Fruit fly (Drosophila melanogaster) whole organism, pupa: Measurements from ENCODE around the gene Cdc14.

Experiments
- CG10348 ChIP-seq: fragments of 200-800 bp; sonication (Bioruptor generic); IDR thresholded peaks from 2 replicates; pipeline ENCODE4 v1.3.6; 2022; ENCODE audit warnings: missing biosample characterization, missing genetic modification characterization
- CG12605 ChIP-seq: fragments of 200-800 bp; sonication (Bioruptor generic); IDR thresholded peaks from 2 replicates; pipeline ENCODE4 v1.3.6; 2022; ENCODE audit warnings: missing biosample characterization, missing genetic modification characterization
- CG13204 ChIP-seq: fragments of 200-800 bp; sonication (Bioruptor generic); optimal IDR thresholded peaks from 2 replicates; lab custom pipeline; 2018; ENCODE audit warnings: missing biosample characterization, mild to moderate bottlenecking, missing genetic modification characterization, moderate library complexity
- CG14655 ChIP-seq: fragments of 200-800 bp; sonication (Bioruptor generic); optimal IDR thresholded peaks from 3 replicates; lab custom pipeline; 2017; ENCODE audit warnings: mild to moderate bottlenecking, missing biosample characterization, missing genetic modification reagents, missing genetic modification characterization
- CG15710 ChIP-seq: fragments of 200-800 bp; sonication (Bioruptor generic); optimal IDR thresholded peaks from 2 replicates; lab custom pipeline; 2018; ENCODE audit warnings: missing biosample characterization, mild to moderate bottlenecking, missing genetic modification characterization, moderate library complexity
- CG17806 ChIP-seq: fragments of 200-800 bp; sonication (Bioruptor generic); optimal IDR thresholded peaks from 2 replicates; lab custom pipeline; 2018; ENCODE audit warnings: missing biosample characterization, mild to moderate bottlenecking, missing genetic modification characterization, moderate library complexity
- CG32121 ChIP-seq: fragments of 200-800 bp; sonication (Bioruptor generic); IDR thresholded peaks from 2 replicates; pipeline ENCODE4 v1.3.6; 2022; ENCODE audit warnings: missing biosample characterization, missing genetic modification characterization
- CG34367 ChIP-seq: fragments of 200-800 bp; sonication (Bioruptor generic); optimal IDR thresholded peaks from 2 replicates; lab custom pipeline; 2018; ENCODE audit warnings: missing biosample characterization, mild to moderate bottlenecking, missing genetic modification characterization
- CG4496 ChIP-seq: fragments of 200-800 bp; sonication (Bioruptor generic); IDR thresholded peaks from 3 replicates; pipeline ENCODE4 v1.3.6; 2022; ENCODE audit warnings: missing biosample characterization, missing genetic modification characterization
- CG8159 ChIP-seq: fragments of 200-800 bp; sonication (Bioruptor generic); optimal IDR thresholded peaks from 3 replicates; lab custom pipeline; 2018; ENCODE audit warnings: missing biosample characterization, mild to moderate bottlenecking, missing genetic modification characterization, moderate library complexity
- CG8301 ChIP-seq: fragments of 200-800 bp; sonication (Bioruptor generic); optimal IDR thresholded peaks from 2 replicates; lab custom pipeline; 2018; ENCODE audit warnings: missing biosample characterization, mild to moderate bottlenecking, missing genetic modification characterization
- CG9948 ChIP-seq: fragments of 200-800 bp; sonication (Bioruptor generic); optimal IDR thresholded peaks from 2 replicates; lab custom pipeline; 2018; ENCODE audit warnings: missing biosample characterization, mild to moderate bottlenecking, missing genetic modification characterization, moderate library complexity
- D1 ChIP-seq: fragments of 200-800 bp; sonication (Bioruptor generic); optimal IDR thresholded peaks from 2 replicates; lab custom pipeline; 2018; ENCODE audit warnings: missing biosample characterization, mild to moderate bottlenecking, missing genetic modification characterization, moderate library complexity
- EcR ChIP-seq: fragments of 200-800 bp; sonication (Bioruptor generic); optimal IDR thresholded peaks from 3 replicates; lab custom pipeline; 2019; ENCODE audit warnings: missing biosample characterization, missing genetic modification characterization, mild to moderate bottlenecking, moderate library complexity, missing genetic modification reagents
- Ets98B ChIP-seq: fragments of 200-800 bp; sonication (Bioruptor generic); IDR thresholded peaks from 2 replicates; pipeline ENCODE4 v1.3.6; 2022; ENCODE audit warnings: missing biosample characterization, missing genetic modification characterization
- Pif1A ChIP-seq: fragments of 200-800 bp; sonication (Bioruptor generic); optimal IDR thresholded peaks from 3 replicates; lab custom pipeline; 2016; ENCODE audit warnings: missing biosample characterization, missing genetic modification characterization
- Pif1B ChIP-seq: fragments of 200-800 bp; sonication (Bioruptor generic); optimal IDR thresholded peaks from 3 replicates; lab custom pipeline; 2016; ENCODE audit warnings: missing biosample characterization, missing genetic modification characterization
- Snoo ChIP-seq: fragments of 200-800 bp; sonication (Bioruptor generic); optimal IDR thresholded peaks from 3 replicates; lab custom pipeline; 2017; ENCODE audit warnings: missing biosample characterization, mild to moderate bottlenecking, missing genetic modification characterization, inconsistent platforms
- fd96Ca ChIP-seq: fragments of 200-800 bp; sonication (Bioruptor generic); IDR thresholded peaks from 3 replicates; pipeline ENCODE4 v1.3.6; 2022; ENCODE audit warnings: missing biosample characterization, missing genetic modification characterization
- gl ChIP-seq: fragments of 200-800 bp; sonication (Bioruptor generic); optimal IDR thresholded peaks from 2 replicates; lab custom pipeline; 2018; ENCODE audit warnings: missing biosample characterization, mild to moderate bottlenecking, missing genetic modification characterization
- rn ChIP-seq: fragments of 200-800 bp; sonication (Bioruptor generic); IDR thresholded peaks from 2 replicates; pipeline ENCODE4 v1.3.6; 2022; ENCODE audit warnings: missing biosample characterization, missing genetic modification characterization

Gene Cdc14

dm6 chr2L:7821279-7821848, 10.9 kb upstream of the Cdc14 start:
- TF ChIP-seq CG32121 (GFP tag; lab: Robert Waterston, UW), result peak; percentile 33; the same call in 1 of the 2 replicates
- peak; percentile 7 for TF ChIP-seq CG8159
- TF ChIP-seq rn (GFP tag; lab: Robert Waterston, UW), result no peak
- TF ChIP-seq Snoo, result peak; percentile 37
- peak; percentile 2 for TF ChIP-seq CG15710 (tag; lab: Kevin White, UChicago)
- TF ChIP-seq fd96Ca, result peak; percentile 70
- TF ChIP-seq CG10348 (GFP tag; lab: Robert Waterston, UW), result no peak
- TF ChIP-seq CG9948 (tag; lab: Kevin White, UChicago), result no peak
- TF ChIP-seq Pif1A (GFP tag; lab: Kevin White, UChicago), result no peak
- no peak for TF ChIP-seq Ets98B (GFP tag; lab: Robert Waterston, UW)
- TF ChIP-seq CG34367 (tag; lab: Kevin White, UChicago), result peak; percentile 17
- TF ChIP-seq gl (tag; lab: Kevin White, UChicago), result no peak
- peak; percentile 29 for TF ChIP-seq CG12605 (GFP tag; lab: Robert Waterston, UW)
- TF ChIP-seq Pif1B (GFP tag; lab: Kevin White, UChicago), result peak; percentile 66
- TF ChIP-seq CG14655, result no peak
- TF ChIP-seq CG4496 (GFP tag; lab: Robert Waterston, UW), result peak; percentile 58; the same call in 2 of the 3 replicates
- TF ChIP-seq CG13204 (GFP tag; lab: Kevin White, UChicago), result no peak
- TF ChIP-seq CG17806, result no peak
- peak; percentile 39 for TF ChIP-seq D1 (tag; lab: Kevin White, UChicago)
- peak; percentile 60 for TF ChIP-seq EcR (GFP tag; lab: Kevin White, UChicago)
- TF ChIP-seq CG8301 (tag; lab: Kevin White, UChicago), result no peak

DNA sequence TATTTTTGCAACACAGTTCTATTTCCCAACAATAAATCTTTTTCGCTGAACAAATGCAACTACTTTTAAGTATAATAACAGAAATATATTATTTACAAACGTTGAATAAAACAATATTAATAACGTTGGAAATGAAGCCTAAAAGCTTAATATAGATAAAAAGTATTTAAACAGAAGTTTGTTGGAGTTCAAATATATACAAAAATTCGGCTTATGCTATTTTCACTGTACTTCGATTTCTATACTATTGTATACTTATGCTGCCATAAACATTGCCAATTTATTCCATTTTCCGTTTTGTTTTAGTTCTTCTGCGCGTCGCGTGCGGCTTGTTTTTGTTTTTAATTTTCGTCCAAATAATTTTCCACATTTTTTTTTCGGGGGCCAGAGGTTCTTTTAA, 10.3 kb upstream of the Cdc14 start, which contains the start of gene CG7115:
Gene CG7115 (plus strand): TSS at position 301 of the 400 bp plus-strand sequence.
- TF ChIP-seq CG10348 (GFP tag; lab: Robert Waterston, UW) (no peak), CG13204 (GFP tag; lab: Kevin White, UChicago) (no peak), CG15710 (tag; lab: Kevin White, UChicago) (no peak), Pif1B (GFP tag; lab: Kevin White, UChicago) (no peak), CG34367 (tag; lab: Kevin White, UChicago) (no peak), CG32121 (GFP tag; lab: Robert Waterston, UW) (no peak), rn (GFP tag; lab: Robert Waterston, UW) (no peak), CG14655 (no peak), CG12605 (GFP tag; lab: Robert Waterston, UW) (no peak), CG17806 (no peak), CG8301 (tag; lab: Kevin White, UChicago) (no peak), Pif1A (GFP tag; lab: Kevin White, UChicago) (no peak), D1 (tag; lab: Kevin White, UChicago) (no peak), Snoo (no peak), CG4496 (GFP tag; lab: Robert Waterston, UW) (no peak), CG8159 (no peak), gl (tag; lab: Kevin White, UChicago) (no peak), CG9948 (tag; lab: Kevin White, UChicago) (no peak), Ets98B (GFP tag; lab: Robert Waterston, UW) (no peak), EcR (GFP tag; lab: Kevin White, UChicago) (no peak)

- TF ChIP-seq CG32121 (GFP tag; lab: Robert Waterston, UW) (no peak), CG17806 (no peak), gl (tag; lab: Kevin White, UChicago) (no peak), Pif1A (GFP tag; lab: Kevin White, UChicago) (no peak), CG34367 (tag; lab: Kevin White, UChicago) (no peak), CG8159 (no peak), D1 (tag; lab: Kevin White, UChicago) (no peak)
These were observed 9.9 kb upstream of the Cdc14 start for dm6 chr2L:7820408-7820807.

dm6 chr2L:7813357-7813756, 2.9 kb upstream of the Cdc14 start:
- peak; percentile 47 for TF ChIP-seq EcR (GFP tag; lab: Kevin White, UChicago)
- no peak for TF ChIP-seq CG34367 (tag; lab: Kevin White, UChicago)
- TF ChIP-seq Pif1A (GFP tag; lab: Kevin White, UChicago), result no peak
- TF ChIP-seq fd96Ca, result 0 out of 3 replicates have a peak, but pooled peaks have one; percentile 14
- TF ChIP-seq CG32121 (GFP tag; lab: Robert Waterston, UW), result 0 out of 2 replicates have a peak, but pooled peaks have one; percentile 11
- TF ChIP-seq, all 21 proteins: peak for 3

dm6 chr2L:7812555-7813339, 2.2 kb upstream of the Cdc14 start:
- TF ChIP-seq CG12605 (GFP tag; lab: Robert Waterston, UW) (no peak), CG4496 (GFP tag; lab: Robert Waterston, UW) (no peak), CG8159 (no peak), CG8301 (tag; lab: Kevin White, UChicago) (peak; percentile 3), fd96Ca (no peak), rn (GFP tag; lab: Robert Waterston, UW) (no peak), CG10348 (GFP tag; lab: Robert Waterston, UW) (no peak), CG14655 (peak; percentile 7), EcR (GFP tag; lab: Kevin White, UChicago) (no peak), Ets98B (GFP tag; lab: Robert Waterston, UW) (no peak), CG15710 (tag; lab: Kevin White, UChicago) (no peak)
- TF ChIP-seq, all 21 proteins: peak for 2
